Worm (Caenorhabditis elegans) whole organism, L3 larva: ENCODE data around the gene ztf-14.

Experiments
- R02D3.7 ChIP-seq: fragments of 150-350 bp; optimal IDR thresholded peaks from 2 replicates; lab custom pipeline; 2014; ENCODE audit warnings: missing biosample characterization, missing genetic modification characterization
- ZK546.5 ChIP-seq: sonication (generic microtip); optimal IDR thresholded peaks from 2 replicates; lab custom pipeline; 2017; ENCODE audit warnings: missing biosample characterization, missing genetic modification characterization
- aly-2 ChIP-seq: fragments of 150-350 bp; optimal IDR thresholded peaks from 2 replicates; lab custom pipeline; 2014; ENCODE audit warnings: missing biosample characterization, missing genetic modification characterization
- ama-1 ChIP-seq: fragments of 150-350 bp; optimal IDR thresholded peaks from 2 replicates; lab custom pipeline; 2018
- ceh-16 ChIP-seq: sonication (generic microtip); optimal IDR thresholded peaks from 2 replicates; lab custom pipeline; 2017; ENCODE audit warnings: missing biosample characterization, missing genetic modification characterization
- ceh-28 ChIP-seq: fragments of 150-350 bp; optimal IDR thresholded peaks from 2 replicates; lab custom pipeline; 2014; ENCODE audit warnings: missing biosample characterization, missing genetic modification reagents, missing genetic modification characterization
- ceh-9 ChIP-seq: sonication (generic microtip); optimal IDR thresholded peaks from 2 replicates; lab custom pipeline; 2018; ENCODE audit warnings: missing biosample characterization, missing genetic modification characterization
- daf-12 ChIP-seq: fragments of 150-350 bp; optimal IDR thresholded peaks from 2 replicates; lab custom pipeline; 2014; ENCODE audit warnings: missing biosample characterization, missing genetic modification reagents, missing genetic modification characterization
- egl-27 ChIP-seq: sonication (generic microtip); optimal IDR thresholded peaks from 4 replicates; lab custom pipeline; 2017; ENCODE audit warnings: missing biosample characterization, missing genetic modification reagents, missing genetic modification characterization
- egl-5 ChIP-seq: fragments of 150-350 bp; optimal IDR thresholded peaks from 2 replicates; lab custom pipeline; 2017; ENCODE audit warnings: missing biosample characterization, missing genetic modification reagents, missing genetic modification characterization, inconsistent platforms
- elt-3 ChIP-seq, 3 experiments: fragments of 150-350 bp in 1 of 3; sonication (generic microtip) in 2 of 3; optimal IDR thresholded peaks; 2 replicates in 2 of 3; 4 replicates in 1 of 3; lab custom pipeline; 2014 to 2017; ENCODE audit warnings: missing biosample characterization in 3 of 3, missing genetic modification characterization in 3 of 3
- eor-1 ChIP-seq, 2 experiments: fragments of 150-350 bp; optimal IDR thresholded peaks; 2 replicates each; lab custom pipeline; 2014 to 2018; ENCODE audit warnings: missing biosample characterization in 2 of 2, missing genetic modification characterization in 2 of 2
- fkh-10 ChIP-seq: sonication (generic microtip); optimal IDR thresholded peaks from 2 replicates; lab custom pipeline; 2017; ENCODE audit warnings: missing biosample characterization, missing genetic modification reagents, missing genetic modification characterization
- fos-1 ChIP-seq: fragments of 150-350 bp; optimal IDR thresholded peaks from 2 replicates; lab custom pipeline; 2014; ENCODE audit warnings: missing biosample characterization, missing genetic modification characterization
- hmg-11 ChIP-seq: sonication (generic microtip); optimal IDR thresholded peaks from 2 replicates; lab custom pipeline; 2016; ENCODE audit warnings: missing genetic modification characterization, missing compliant biosample characterization
- jun-1 ChIP-seq: fragments of 150-350 bp; optimal IDR thresholded peaks from 2 replicates; lab custom pipeline; 2014; ENCODE audit warnings: missing biosample characterization, missing genetic modification reagents, missing genetic modification characterization
- lin-39 ChIP-seq: fragments of 150-350 bp; optimal IDR thresholded peaks from 2 replicates; lab custom pipeline; 2018; ENCODE audit warnings: missing biosample characterization, missing genetic modification reagents, missing genetic modification characterization
- lsy-12 ChIP-seq: sonication (generic microtip); optimal IDR thresholded peaks from 2 replicates; lab custom pipeline; 2016; ENCODE audit warnings: mild to moderate bottlenecking, missing genetic modification characterization, missing compliant biosample characterization
- mml-1 ChIP-seq: fragments of 150-350 bp; sonication (generic microtip); optimal IDR thresholded peaks from 3 replicates; lab custom pipeline; 2014; ENCODE audit warnings: missing biosample characterization, missing genetic modification characterization
- nfya-1 ChIP-seq: sonication (generic microtip); optimal IDR thresholded peaks from 2 replicates; lab custom pipeline; 2017; ENCODE audit warnings: missing genetic modification characterization, mild to moderate bottlenecking, missing compliant biosample characterization, antibody characterized with exemption, moderate library complexity; ENCODE audit not compliant: insufficient read depth
- nhr-11 ChIP-seq: fragments of 150-350 bp; optimal IDR thresholded peaks from 2 replicates; lab custom pipeline; 2014; ENCODE audit warnings: missing biosample characterization, missing genetic modification characterization
- nhr-12 ChIP-seq: fragments of 150-350 bp; optimal IDR thresholded peaks from 2 replicates; lab custom pipeline; 2014; ENCODE audit warnings: missing biosample characterization, missing genetic modification characterization
- nhr-23 ChIP-seq: fragments of 150-350 bp; optimal IDR thresholded peaks from 2 replicates; lab custom pipeline; 2014; ENCODE audit warnings: missing biosample characterization, missing genetic modification reagents, missing genetic modification characterization
- nhr-237 ChIP-seq: fragments of 150-350 bp; optimal IDR thresholded peaks from 2 replicates; lab custom pipeline; 2014; ENCODE audit warnings: missing biosample characterization, missing genetic modification characterization
- nhr-25 ChIP-seq: sonication (generic microtip); optimal IDR thresholded peaks from 2 replicates; lab custom pipeline; 2017; ENCODE audit warnings: missing biosample characterization, missing genetic modification characterization
- nhr-28 ChIP-seq: fragments of 150-350 bp; optimal IDR thresholded peaks from 2 replicates; lab custom pipeline; 2014; ENCODE audit warnings: missing biosample characterization, missing genetic modification characterization
- nhr-43 ChIP-seq: sonication (generic microtip); optimal IDR thresholded peaks from 2 replicates; lab custom pipeline; 2016; ENCODE audit warnings: mild to moderate bottlenecking, missing genetic modification characterization, missing compliant biosample characterization; ENCODE audit not compliant: poor library complexity, severe bottlenecking
- nhr-76 ChIP-seq: fragments of 150-350 bp; sonication (generic microtip); optimal IDR thresholded peaks from 5 replicates; lab custom pipeline; 2014; ENCODE audit warnings: missing biosample characterization, missing genetic modification characterization
- nhr-77 ChIP-seq: fragments of 150-350 bp; optimal IDR thresholded peaks from 2 replicates; lab custom pipeline; 2014; ENCODE audit warnings: missing biosample characterization, missing genetic modification characterization
- pha-4 ChIP-seq: fragments of 150-350 bp; optimal IDR thresholded peaks from 2 replicates; lab custom pipeline; 2014; ENCODE audit warnings: missing biosample characterization, missing genetic modification reagents, missing genetic modification characterization
- pqm-1 ChIP-seq: fragments of 150-350 bp; optimal IDR thresholded peaks from 2 replicates; lab custom pipeline; 2017; ENCODE audit warnings: missing biosample characterization, missing genetic modification characterization, inconsistent platforms
- skn-1 ChIP-seq: fragments of 150-350 bp; optimal IDR thresholded peaks from 2 replicates; lab custom pipeline; 2014; ENCODE audit warnings: missing biosample characterization, missing genetic modification characterization
- snpc-4 ChIP-seq: fragments of 150-350 bp; optimal IDR thresholded peaks from 2 replicates; lab custom pipeline; 2014; ENCODE audit warnings: missing biosample characterization, missing genetic modification characterization
- tbx-2 ChIP-seq: sonication (generic microtip); optimal IDR thresholded peaks from 2 replicates; lab custom pipeline; 2016; ENCODE audit warnings: mild to moderate bottlenecking, missing genetic modification characterization, missing compliant biosample characterization
- unc-62 ChIP-seq: fragments of 150-350 bp; sonication (generic microtip); optimal IDR thresholded peaks from 4 replicates; lab custom pipeline; 2014; ENCODE audit warnings: missing biosample characterization, missing genetic modification reagents, missing genetic modification characterization
- zag-1 ChIP-seq: fragments of 150-350 bp; optimal IDR thresholded peaks from 2 replicates; lab custom pipeline; 2014; ENCODE audit warnings: missing biosample characterization, missing genetic modification characterization
- ztf-11 ChIP-seq: fragments of 150-350 bp; optimal IDR thresholded peaks from 2 replicates; lab custom pipeline; 2014; ENCODE audit warnings: missing biosample characterization, missing genetic modification characterization
- ztf-4 ChIP-seq: fragments of 150-350 bp; optimal IDR thresholded peaks from 2 replicates; lab custom pipeline; 2014; ENCODE audit warnings: missing biosample characterization, missing genetic modification characterization

ztf-14 gene

DNA sequence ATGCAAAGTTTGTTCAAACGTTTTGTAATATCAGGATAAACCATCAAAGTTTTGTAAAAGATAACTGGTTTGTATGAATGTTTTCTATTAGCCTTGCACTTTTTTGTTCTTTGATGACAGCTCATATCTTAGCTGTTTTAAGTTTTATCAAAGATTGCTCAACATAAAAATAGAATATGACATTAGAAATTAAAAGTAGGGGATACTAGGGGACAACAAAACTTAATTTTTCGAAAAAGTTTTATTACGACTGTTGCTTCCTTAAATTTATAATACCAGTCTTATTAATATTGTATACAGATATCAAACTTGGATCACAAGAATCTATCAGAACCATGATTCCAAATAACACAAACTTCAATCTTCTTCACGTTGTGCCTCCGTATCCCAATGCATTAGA is at the start of gene ztf-14:
ztf-14 (plus strand) TSS at position 301 of the 400 bp plus-strand sequence.
- TF ChIP-seq ceh-9 (tag; lab: Kevin White, UChicago), result no peak
- TF ChIP-seq daf-12 (tag; lab: Kevin White, UChicago), result no peak
- no peak for TF ChIP-seq nhr-76 (tag; lab: Kevin White, UChicago)
- TF ChIP-seq eor-1 (tag; optimal IDR thresholded peaks at IDR 0.05; lab: Kevin White, UChicago), result no peak
- no peak for TF ChIP-seq nfya-1 (tag; lab: Kevin White, UChicago)
- TF ChIP-seq ceh-16, result no peak
- no peak for TF ChIP-seq pqm-1 (tag; lab: Kevin White, UChicago)
- no peak for TF ChIP-seq zag-1
- no peak for TF ChIP-seq aly-2 (tag; lab: Kevin White, UChicago)
- no peak for TF ChIP-seq nhr-12 (tag; lab: Kevin White, UChicago)
- TF ChIP-seq ama-1, result no peak
- no peak for TF ChIP-seq mml-1

- no peak for TF ChIP-seq ztf-11 (tag; lab: Kevin White, UChicago)
- no peak for TF ChIP-seq pqm-1 (tag; lab: Kevin White, UChicago)
- no peak for TF ChIP-seq nhr-237 (tag; lab: Kevin White, UChicago)
- no peak for TF ChIP-seq ztf-4 (tag; lab: Kevin White, UChicago)
- no peak for TF ChIP-seq jun-1
- TF ChIP-seq mml-1, result no peak
- no peak for TF ChIP-seq lin-39 (tag; lab: Kevin White, UChicago)
- no peak for TF ChIP-seq egl-5 (tag; lab: Kevin White, UChicago)
- no peak for TF ChIP-seq nhr-23
- no peak for TF ChIP-seq R02D3.7
- TF ChIP-seq aly-2 (tag; lab: Kevin White, UChicago), result no peak
- no peak for TF ChIP-seq hmg-11 (tag; lab: Kevin White, UChicago)
- TF ChIP-seq daf-12 (tag; lab: Kevin White, UChicago), result no peak
- no peak for TF ChIP-seq fos-1
- no peak for TF ChIP-seq lsy-12
- no peak for TF ChIP-seq zag-1
- no peak for TF ChIP-seq snpc-4
- no peak for TF ChIP-seq ZK546.5 (tag; lab: Kevin White, UChicago)
- TF ChIP-seq nhr-77 (tag; lab: Kevin White, UChicago), result no peak
- no peak for TF ChIP-seq ceh-9 (tag; lab: Kevin White, UChicago)
- TF ChIP-seq, all 47 proteins: peak for 0
Observed at ce11 chrX:14447498-14447897, 48.4 kb upstream of the ztf-14 start.

DNA sequence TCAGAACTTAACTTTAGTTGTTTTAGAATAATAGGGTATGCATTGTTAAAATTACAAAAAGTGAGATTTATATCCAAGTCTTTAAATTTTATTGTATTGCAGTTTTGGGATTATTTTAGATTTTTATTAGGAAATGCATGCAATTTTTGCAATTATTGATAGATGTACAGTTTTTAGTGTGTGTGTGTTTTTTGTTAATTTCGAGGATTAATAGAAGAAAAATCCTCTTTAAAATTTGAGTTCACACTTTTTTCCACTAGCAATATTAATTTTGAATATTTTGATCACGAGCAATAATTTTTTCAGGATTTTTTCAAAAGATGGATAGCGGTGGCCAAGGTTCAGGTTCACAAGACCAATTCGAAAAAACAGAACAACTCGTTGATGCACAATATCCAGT is 48.0 kb upstream of the ztf-14 start, which contains the start of gene jmjd-3.2:
jmjd-3.2 (plus strand) TSS at position 301 of the 400 bp plus-strand sequence.
- TF ChIP-seq nhr-25 (tag; lab: Kevin White, UChicago), result no peak
- no peak for TF ChIP-seq fkh-10 (GFP tag; lab: Kevin White, UChicago)
- TF ChIP-seq nhr-12 (tag; lab: Kevin White, UChicago), result no peak
- no peak for TF ChIP-seq tbx-2 (tag; lab: Kevin White, UChicago)
- no peak for TF ChIP-seq ceh-9 (tag; lab: Kevin White, UChicago)
- no peak for TF ChIP-seq egl-5 (tag; lab: Kevin White, UChicago)
- no peak for TF ChIP-seq skn-1 (tag; lab: Kevin White, UChicago)
- no peak for TF ChIP-seq ztf-11 (tag; lab: Kevin White, UChicago)
- no peak for TF ChIP-seq nhr-77 (tag; lab: Kevin White, UChicago)
- TF ChIP-seq pha-4 (tag; lab: Kevin White, UChicago), result no peak

DNA sequence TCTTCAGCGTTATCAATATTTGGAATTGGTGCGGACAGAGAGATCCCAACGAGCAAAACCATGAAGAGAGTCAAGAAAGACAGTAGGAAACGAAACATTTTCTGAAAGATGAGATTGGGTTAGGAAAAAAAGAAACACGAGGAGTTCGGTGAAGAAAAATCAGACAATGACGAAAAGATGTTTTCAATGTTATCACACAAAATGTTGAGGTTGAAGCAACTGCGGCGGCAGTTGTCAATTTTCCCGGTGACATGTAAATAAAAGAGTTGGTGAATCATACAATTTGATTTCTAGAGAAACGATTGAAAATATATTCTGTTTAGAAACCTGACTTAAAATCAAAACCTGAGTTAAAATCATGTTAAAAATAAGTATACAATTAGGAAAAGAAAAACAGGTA is 42.1 kb upstream of the ztf-14 start, which contains the start of gene F23D12.7:
F23D12.7 (minus strand) TSS at position 101 of the 400 bp plus-strand sequence.
- TF ChIP-seq nhr-12 (tag; lab: Kevin White, UChicago), result no peak
- no peak for TF ChIP-seq nhr-43
- TF ChIP-seq nhr-28 (tag; lab: Kevin White, UChicago), result no peak
- no peak for TF ChIP-seq ZK546.5 (tag; lab: Kevin White, UChicago)
- no peak for TF ChIP-seq unc-62 (GFP tag; lab: Kevin White, UChicago)
- no peak for TF ChIP-seq fkh-10 (GFP tag; lab: Kevin White, UChicago)
- TF ChIP-seq tbx-2 (tag; lab: Kevin White, UChicago), result no peak
- TF ChIP-seq mml-1, result no peak
- no peak for TF ChIP-seq ceh-9 (tag; lab: Kevin White, UChicago)
- no peak for TF ChIP-seq egl-27
- no peak for TF ChIP-seq nhr-11 (tag; lab: Kevin White, UChicago)
- TF ChIP-seq ztf-11 (tag; lab: Kevin White, UChicago), result no peak
- no peak for TF ChIP-seq ceh-28
- no peak for TF ChIP-seq elt-3 (tag; optimal IDR thresholded peaks at IDR 0.05; lab: Kevin White, UChicago)
